Fruit fly (Drosophila melanogaster) whole organism, prepupa: ENCODE results near the gene CG10222.
A peak's percentile ranks its signal among the peaks of the same experiment; 100 is the strongest.

Source experiments
- CG10631 ChIP-seq: fragments of 200-800 bp; sonication (Bioruptor generic); optimal IDR thresholded peaks from 2 replicates; lab custom pipeline; 2016; ENCODE audit warnings: missing biosample characterization, missing genetic modification characterization
- CG11294 ChIP-seq: fragments of 200-800 bp; sonication (Bioruptor generic); IDR thresholded peaks from 2 replicates; pipeline ENCODE4 v1.3.6; 2022; ENCODE audit warnings: missing biosample characterization, missing genetic modification characterization
- CG11762 ChIP-seq: fragments of 200-800 bp; sonication (Bioruptor generic); optimal IDR thresholded peaks from 3 replicates; lab custom pipeline; 2016; ENCODE audit warnings: missing biosample characterization, missing genetic modification characterization; ENCODE audit not compliant: insufficient read depth
- CG1621 ChIP-seq: fragments of 200-800 bp; sonication (Bioruptor generic); optimal IDR thresholded peaks from 3 replicates; lab custom pipeline; 2018; ENCODE audit warnings: missing biosample characterization, mild to moderate bottlenecking, missing genetic modification characterization
- CG3032 ChIP-seq: fragments of 200-800 bp; optimal IDR thresholded peaks from 2 replicates; lab custom pipeline; 2019; ENCODE audit warnings: missing biosample characterization, mild to moderate bottlenecking, missing genetic modification characterization, moderate library complexity
- CG32006 ChIP-seq: fragments of 200-800 bp; sonication (Bioruptor generic); optimal IDR thresholded peaks from 3 replicates; lab custom pipeline; 2017; ENCODE audit warnings: missing biosample characterization, mild to moderate bottlenecking, missing genetic modification characterization
- CG6792 ChIP-seq: fragments of 200-800 bp; sonication (Bioruptor generic); optimal IDR thresholded peaks from 3 replicates; lab custom pipeline; 2016; ENCODE audit warnings: missing biosample characterization, missing genetic modification characterization
- CG6808 ChIP-seq: fragments of 200-800 bp; sonication (Bioruptor generic); optimal IDR thresholded peaks from 3 replicates; lab custom pipeline; 2017; ENCODE audit warnings: missing biosample characterization, missing genetic modification characterization, mild to moderate bottlenecking, moderate library complexity, missing genetic modification reagents
- CG6854 ChIP-seq: fragments of 200-800 bp; sonication (Bioruptor generic); optimal IDR thresholded peaks from 2 replicates; lab custom pipeline; 2017; ENCODE audit warnings: missing biosample characterization, mild to moderate bottlenecking, missing genetic modification characterization
- CG8119 ChIP-seq: fragments of 200-800 bp; sonication (Bioruptor generic); IDR thresholded peaks from 3 replicates; pipeline ENCODE4 v1.3.6; 2022; ENCODE audit warnings: missing biosample characterization, missing genetic modification characterization
- CG8319 ChIP-seq: fragments of 200-800 bp; sonication (Bioruptor generic); optimal IDR thresholded peaks from 3 replicates; lab custom pipeline; 2016; ENCODE audit warnings: missing biosample characterization, missing genetic modification characterization
- Eip93F ChIP-seq: fragments of 200-800 bp; sonication (Bioruptor generic); optimal IDR thresholded peaks from 2 replicates; lab custom pipeline; 2016; ENCODE audit warnings: missing biosample characterization, mild to moderate bottlenecking, missing genetic modification characterization
- Ets21C ChIP-seq: fragments of 200-800 bp; sonication (Bioruptor generic); optimal IDR thresholded peaks from 3 replicates; lab custom pipeline; 2016; ENCODE audit warnings: missing biosample characterization, missing genetic modification characterization
- Ets96B ChIP-seq: fragments of 200-800 bp; optimal IDR thresholded peaks from 2 replicates; lab custom pipeline; 2019; ENCODE audit warnings: missing biosample characterization, mild to moderate bottlenecking, missing genetic modification characterization, moderate library complexity
- Hr38 ChIP-seq: sonication (Bioruptor generic); optimal IDR thresholded peaks from 2 replicates; lab custom pipeline; 2016; ENCODE audit warnings: missing biosample characterization, missing genetic modification characterization
- Hr4 ChIP-seq: fragments of 200-800 bp; sonication (Bioruptor generic); optimal IDR thresholded peaks from 3 replicates; lab custom pipeline; 2016; ENCODE audit warnings: missing biosample characterization, missing genetic modification characterization
- Lpt ChIP-seq: fragments of 200-800 bp; sonication (Bioruptor generic); optimal IDR thresholded peaks from 3 replicates; lab custom pipeline; 2016; ENCODE audit warnings: missing biosample characterization, missing genetic modification characterization
- Met ChIP-seq: fragments of 200-800 bp; sonication (Bioruptor generic); optimal IDR thresholded peaks from 3 replicates; lab custom pipeline; 2016; ENCODE audit warnings: missing biosample characterization, missing genetic modification characterization
- OdsH ChIP-seq: fragments of 200-800 bp; sonication (Bioruptor generic); optimal IDR thresholded peaks from 3 replicates; lab custom pipeline; 2016; ENCODE audit warnings: missing biosample characterization, missing genetic modification characterization
- Smox ChIP-seq: fragments of 200-800 bp; sonication (Bioruptor generic); optimal IDR thresholded peaks from 3 replicates; lab custom pipeline; 2016; ENCODE audit warnings: missing biosample characterization, missing genetic modification characterization
- Sox102F ChIP-seq: fragments of 200-800 bp; sonication (Bioruptor generic); optimal IDR thresholded peaks from 2 replicates; lab custom pipeline; 2016; ENCODE audit warnings: missing biosample characterization, mild to moderate bottlenecking, missing genetic modification characterization
- Sox14 ChIP-seq: fragments of 200-800 bp; sonication (Bioruptor generic); optimal IDR thresholded peaks from 3 replicates; lab custom pipeline; 2016; ENCODE audit warnings: missing biosample characterization, missing genetic modification characterization
- Sox15 ChIP-seq: fragments of 200-800 bp; sonication (Bioruptor generic); optimal IDR thresholded peaks from 3 replicates; lab custom pipeline; 2016; ENCODE audit warnings: missing biosample characterization, missing genetic modification characterization
- acj6 ChIP-seq: fragments of 200-800 bp; sonication (Bioruptor generic); optimal IDR thresholded peaks from 3 replicates; lab custom pipeline; 2016; ENCODE audit warnings: missing biosample characterization, missing genetic modification characterization
- cyc ChIP-seq: fragments of 200-800 bp; sonication (Bioruptor generic); optimal IDR thresholded peaks from 3 replicates; lab custom pipeline; 2016; ENCODE audit warnings: missing biosample characterization, missing genetic modification characterization
- eg ChIP-seq: fragments of 200-800 bp; sonication (Bioruptor generic); IDR thresholded peaks from 3 replicates; pipeline ENCODE4 v1.3.6; 2022; ENCODE audit warnings: missing biosample characterization, missing genetic modification characterization
- fd59A ChIP-seq: fragments of 200-800 bp; sonication (Bioruptor generic); optimal IDR thresholded peaks from 2 replicates; lab custom pipeline; 2017; ENCODE audit warnings: missing biosample characterization, mild to moderate bottlenecking, missing genetic modification characterization, missing genetic modification reagents
- fd85E ChIP-seq: fragments of 200-800 bp; sonication (Bioruptor generic); optimal IDR thresholded peaks from 3 replicates; lab custom pipeline; 2016; ENCODE audit warnings: missing biosample characterization, missing genetic modification characterization
- fkh ChIP-seq: fragments of 200-800 bp; sonication (Bioruptor generic); optimal IDR thresholded peaks from 3 replicates; lab custom pipeline; 2017; ENCODE audit warnings: missing biosample characterization, mild to moderate bottlenecking, missing genetic modification characterization, moderate library complexity
- lz ChIP-seq: fragments of 200-800 bp; sonication (Bioruptor generic); optimal IDR thresholded peaks from 3 replicates; lab custom pipeline; 2016; ENCODE audit warnings: missing biosample characterization, missing genetic modification characterization
- pdm3 ChIP-seq: fragments of 200-800 bp; sonication (Bioruptor generic); optimal IDR thresholded peaks from 3 replicates; lab custom pipeline; 2016; ENCODE audit warnings: missing biosample characterization, missing genetic modification characterization
- spab ChIP-seq: fragments of 200-800 bp; sonication (Bioruptor generic); optimal IDR thresholded peaks from 2 replicates; lab custom pipeline; 2017; ENCODE audit warnings: missing biosample characterization, mild to moderate bottlenecking, missing genetic modification characterization, missing genetic modification reagents
- ss ChIP-seq, 2 experiments: fragments of 200-800 bp; sonication (Bioruptor generic); optimal IDR thresholded peaks; 2 replicates in 1 of 2; 3 replicates in 1 of 2; lab custom pipeline; 2017 to 2018; ENCODE audit warnings: mild to moderate bottlenecking in 2 of 2, missing biosample characterization in 2 of 2, missing genetic modification characterization in 2 of 2, moderate library complexity in 1 of 2
- svp ChIP-seq: fragments of 200-800 bp; sonication (Bioruptor generic); peaks from one replicate; lab custom pipeline; 2016; ENCODE audit warnings: missing biosample characterization, missing genetic modification characterization
- vri ChIP-seq: fragments of 200-800 bp; sonication (Bioruptor generic); optimal IDR thresholded peaks from 3 replicates; lab custom pipeline; 2016; ENCODE audit warnings: missing biosample characterization, mild to moderate bottlenecking, missing genetic modification characterization

Gene CG10222

dm6 chr3L:13424068-13424467, 11.8 kb upstream of the CG10222 start, which contains the start of gene CG33263:
TSS of gene CG33263 (minus strand) at chr3L:13424168.
- no peak for TF ChIP-seq pdm3 (GFP tag; lab: Kevin White, UChicago)
- TF ChIP-seq CG11294 (GFP tag; lab: Robert Waterston, UW) = no peak
- TF ChIP-seq fkh (GFP tag; lab: Kevin White, UChicago) = no peak
- TF ChIP-seq CG1621 (tag; lab: Kevin White, UChicago) = no peak
- no peak for TF ChIP-seq Sox14 (GFP tag; lab: Kevin White, UChicago)
- TF ChIP-seq eg (GFP tag; lab: Robert Waterston, UW) = no peak
- no peak for TF ChIP-seq Lpt (GFP tag; lab: Kevin White, UChicago)
- TF ChIP-seq lz (GFP tag; lab: Kevin White, UChicago) = no peak
- no peak for TF ChIP-seq Hr4 (GFP tag; lab: Kevin White, UChicago)
- no peak for TF ChIP-seq CG8119 (GFP tag; lab: Robert Waterston, UW)
- TF ChIP-seq CG8319 (GFP tag; lab: Kevin White, UChicago) = no peak
- no peak for TF ChIP-seq CG6792 (GFP tag; lab: Kevin White, UChicago)
- no peak for TF ChIP-seq cyc (GFP tag; lab: Kevin White, UChicago)
- no peak for TF ChIP-seq Eip93F (GFP tag; lab: Kevin White, UChicago)
- no peak for TF ChIP-seq Ets96B (tag; lab: Kevin White, UChicago)
- TF ChIP-seq fd85E = no peak

- no peak for TF ChIP-seq fkh (GFP tag; lab: Kevin White, UChicago)
- no peak for TF ChIP-seq CG6854 (GFP tag; lab: Kevin White, UChicago)
- TF ChIP-seq CG11762 (GFP tag; lab: Kevin White, UChicago) = no peak
- TF ChIP-seq acj6 = no peak
- no peak for TF ChIP-seq CG8319 (GFP tag; lab: Kevin White, UChicago)
- TF ChIP-seq Smox (GFP tag; lab: Kevin White, UChicago) = no peak
- TF ChIP-seq Sox15 (GFP tag; lab: Kevin White, UChicago) = no peak
- TF ChIP-seq spab (GFP tag; lab: Kevin White, UChicago) = no peak
- TF ChIP-seq Hr4 (GFP tag; lab: Kevin White, UChicago) = no peak
- TF ChIP-seq Hr38 (GFP tag; lab: Kevin White, UChicago) = no peak
- TF ChIP-seq CG3032 (tag; lab: Kevin White, UChicago) = no peak
- no peak for TF ChIP-seq cyc (GFP tag; lab: Kevin White, UChicago)
- no peak for TF ChIP-seq lz (GFP tag; lab: Kevin White, UChicago)
- TF ChIP-seq CG1621 (tag; lab: Kevin White, UChicago) = no peak
- TF ChIP-seq CG32006 (GFP tag; lab: Kevin White, UChicago) = no peak
- TF ChIP-seq vri (GFP tag; lab: Kevin White, UChicago) = no peak
- no peak for TF ChIP-seq CG10631 (GFP tag; lab: Kevin White, UChicago)
- TF ChIP-seq OdsH (GFP tag; lab: Kevin White, UChicago) = no peak
- no peak for TF ChIP-seq ss (GFP tag; optimal IDR thresholded peaks at IDR 0.05; lab: Kevin White, UChicago)
- TF ChIP-seq eg (GFP tag; lab: Robert Waterston, UW) = no peak
Observed at dm6 chr3L:13422286-13422787, 10.1 kb upstream of the CG10222 start, which contains the start of gene CG32121. TSS of gene CG32121 (minus strand) at chr3L:13422336.

dm6 chr3L:13420212-13420611, 8.0 kb upstream of the CG10222 start:
- TF ChIP-seq fd59A (GFP tag; lab: Kevin White, UChicago) (no peak), CG3032 (tag; lab: Kevin White, UChicago) (no peak), Met (GFP tag; lab: Kevin White, UChicago) (no peak)

- TF ChIP-seq CG10631 (GFP tag; lab: Kevin White, UChicago) (no peak), svp (GFP tag; lab: Kevin White, UChicago) (peak; percentile 42), CG1621 (tag; lab: Kevin White, UChicago) (peak; percentile 43), Ets21C (no peak), Sox102F (no peak), CG6808 (GFP tag; lab: Kevin White, UChicago) (no peak)
Observed at dm6 chr3L:13412886-13413224, 602 bp upstream of the CG10222 start.
